Worm (Caenorhabditis elegans): Measurements from ENCODE around the gene ubxn-6.

DNA sequence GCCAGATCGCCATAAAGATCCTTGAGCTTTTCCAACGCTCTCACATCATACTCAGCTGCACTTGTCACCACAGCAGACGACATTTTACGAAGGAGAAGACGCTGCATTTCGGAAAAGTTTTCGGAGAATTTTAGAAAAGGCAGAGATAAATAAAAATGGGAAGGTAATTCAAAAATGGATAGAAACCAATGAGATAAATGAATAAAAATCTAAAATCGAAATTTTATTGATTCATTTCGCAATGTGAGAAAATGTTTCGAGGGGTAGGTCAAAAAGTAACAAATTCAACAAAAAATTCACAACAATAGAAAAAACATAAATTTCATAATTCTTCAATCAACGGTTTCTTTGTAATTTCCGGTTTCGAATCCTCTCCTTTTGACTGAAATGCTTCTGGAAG is 2.8 kb downstream of the ubxn-6 start, which contains the start of gene dpf-5:
- TF ChIP-seq ama-1 (optimal IDR thresholded peaks at IDR 0.05) (no peak), tra-4 (tag; optimal IDR thresholded peaks at IDR 0.05) (no peak), ceh-36 (tag; optimal IDR thresholded peaks at IDR 0.05) (no peak), B0310.2 (tag; optimal IDR thresholded peaks at IDR 0.05) (no peak), ets-7 (tag; optimal IDR thresholded peaks at IDR 0.05) (no peak), flt-1 (GFP tag; IDR thresholded peaks at IDR 0.05) (no peak), tbx-37 (GFP tag; conservative IDR thresholded peaks at IDR 0.05) (no peak), pes-1 (GFP tag; IDR thresholded peaks at IDR 0.05) (no peak), hmbx-1 (tag; optimal IDR thresholded peaks at IDR 0.05) (no peak), hmg-4 (GFP tag; optimal IDR thresholded peaks at IDR 0.05) (no peak)
